Worm (Caenorhabditis elegans) whole organism, early embryonic: ENCODE results near the gene ZK632.11.

Experiments
- F13C5.2 ChIP-seq: sonication (generic microtip); optimal IDR thresholded peaks from 2 replicates; lab custom pipeline; 2017; ENCODE audit warnings: mild to moderate bottlenecking, missing genetic modification characterization, inconsistent platforms, missing compliant biosample characterization
- ama-1 ChIP-seq: fragments of 150-350 bp; optimal IDR thresholded peaks from 2 replicates; lab custom pipeline; 2014
- ceh-36 ChIP-seq: sonication (generic microtip); optimal IDR thresholded peaks from 2 replicates; lab custom pipeline; 2016; ENCODE audit warnings: missing genetic modification characterization, inconsistent platforms, missing compliant biosample characterization
- ets-7 ChIP-seq: sonication (generic microtip); optimal IDR thresholded peaks from 2 replicates; lab custom pipeline; 2016; ENCODE audit warnings: missing genotype, missing genetic modification characterization, missing compliant biosample characterization
- flt-1 ChIP-seq: fragments of 200-800 bp; sonication (Bioruptor generic); IDR thresholded peaks from 2 replicates; pipeline ENCODE4 v1.3.6; 2022; ENCODE audit warnings: missing genetic modification characterization, missing compliant biosample characterization
- hmbx-1 ChIP-seq: sonication (generic microtip); optimal IDR thresholded peaks from 2 replicates; lab custom pipeline; 2016; ENCODE audit warnings: mild to moderate bottlenecking, missing genetic modification characterization, missing compliant biosample characterization
- hmg-4 ChIP-seq: fragments of 200-800 bp; sonication (Bioruptor generic); optimal IDR thresholded peaks from 2 replicates; lab custom pipeline; 2018; ENCODE audit warnings: mild to moderate bottlenecking, missing genetic modification characterization, missing compliant biosample characterization
- hnd-1 ChIP-seq: sonication (generic microtip); optimal IDR thresholded peaks from 2 replicates; lab custom pipeline; 2016; ENCODE audit warnings: missing genetic modification characterization, missing compliant biosample characterization
- scrt-1 ChIP-seq: fragments of 200-800 bp; sonication (Bioruptor generic); IDR thresholded peaks from 2 replicates; pipeline ENCODE4 v1.3.6; 2022; ENCODE audit warnings: missing genetic modification characterization, missing compliant biosample characterization
- sea-1 ChIP-seq: fragments of 200-800 bp; sonication (Bioruptor generic); conservative IDR thresholded peaks from 2 replicates; pipeline ENCODE4 v1.3.6; 2022; ENCODE audit warnings: missing genetic modification characterization, missing compliant biosample characterization
- tbx-11 ChIP-seq: fragments of 200-800 bp; sonication (Bioruptor generic); IDR thresholded peaks from 2 replicates; pipeline ENCODE4 v1.3.6; 2022; ENCODE audit warnings: missing genetic modification characterization, missing compliant biosample characterization
- tra-4 ChIP-seq: sonication (generic microtip); optimal IDR thresholded peaks from 2 replicates; lab custom pipeline; 2017; ENCODE audit warnings: missing genetic modification characterization, missing compliant biosample characterization

ce11 chrIII:9861470-9862342 lies 34.0 kb downstream of the ZK632.11 start:
- peak; percentile 88 for TF ChIP-seq sea-1 (GFP tag; lab: Robert Waterston, UW)
- no peak for TF ChIP-seq ama-1 (lab: Kevin White, UChicago)
- TF ChIP-seq hmg-4 (GFP tag; lab: Kevin White, UChicago) = peak; percentile 91
- TF ChIP-seq F13C5.2 (tag; lab: Kevin White, UChicago) = peak; percentile 84
- peak; percentile 45 for TF ChIP-seq tra-4 (tag; lab: Kevin White, UChicago)
- peak; percentile 94 for TF ChIP-seq scrt-1 (GFP tag; lab: Robert Waterston, UW)
- peak; percentile 77 for TF ChIP-seq hnd-1 (tag; lab: Kevin White, UChicago)
- peak; percentile 93 for TF ChIP-seq tbx-11
- TF ChIP-seq ets-7 (tag; lab: Kevin White, UChicago) = peak; percentile 84
- peak; percentile 91 for TF ChIP-seq flt-1
- TF ChIP-seq ceh-36 (tag; lab: Kevin White, UChicago) = peak; percentile 86
- peak; percentile 78 for TF ChIP-seq hmbx-1 (tag; lab: Kevin White, UChicago)
